Fruit fly (Drosophila melanogaster) whole organism, embryonic: ENCODE measurements around the gene mRpL13.

ENCODE experiments used
- Antp ChIP-seq: fragments of 200-800 bp; sonication (Bioruptor generic); optimal IDR thresholded peaks from 3 replicates; lab custom pipeline; 2016; ENCODE audit warnings: missing biosample characterization, missing genetic modification characterization
- Asciz ChIP-seq: fragments of 200-800 bp; sonication (Bioruptor generic); optimal IDR thresholded peaks from 2 replicates; lab custom pipeline; 2017; ENCODE audit warnings: missing biosample characterization, mild to moderate bottlenecking, missing genetic modification characterization, missing genetic modification reagents
- Atf6 ChIP-seq: fragments of 200-800 bp; sonication (Bioruptor generic); IDR thresholded peaks from 2 replicates; pipeline ENCODE4 v1.3.6; 2022; ENCODE audit warnings: missing biosample characterization, missing genetic modification characterization
- BEAF-32 ChIP-seq: fragments of 200-800 bp; sonication (Bioruptor generic); optimal IDR thresholded peaks from 3 replicates; lab custom pipeline; 2017; ENCODE audit warnings: missing biosample characterization, missing genetic modification characterization, mild to moderate bottlenecking, moderate library complexity, missing genetic modification reagents
- CG10267 ChIP-seq: fragments of 200-800 bp; sonication (Bioruptor generic); optimal IDR thresholded peaks from 2 replicates; lab custom pipeline; 2018; ENCODE audit warnings: missing biosample characterization, mild to moderate bottlenecking, missing genetic modification characterization, moderate library complexity
- CG10366 ChIP-seq: fragments of 200-800 bp; sonication (Bioruptor generic); IDR thresholded peaks from 2 replicates; pipeline ENCODE4 v1.3.6; 2022; ENCODE audit warnings: missing biosample characterization, missing genetic modification characterization
- CG12104 ChIP-seq: fragments of 200-800 bp; sonication (Bioruptor generic); optimal IDR thresholded peaks from 3 replicates; lab custom pipeline; 2016; ENCODE audit warnings: missing biosample characterization, missing genetic modification characterization
- CG12659 ChIP-seq: fragments of 200-800 bp; sonication (Bioruptor generic); optimal IDR thresholded peaks from 3 replicates; lab custom pipeline; 2017; ENCODE audit warnings: mild to moderate bottlenecking, missing biosample characterization, missing genetic modification reagents, missing genetic modification characterization
- CG13123 ChIP-seq: fragments of 200-800 bp; sonication (Bioruptor generic); optimal IDR thresholded peaks from 2 replicates; lab custom pipeline; 2016; ENCODE audit warnings: missing biosample characterization, missing genetic modification characterization
- CG14441 ChIP-seq: fragments of 200-800 bp; sonication (Bioruptor generic); IDR thresholded peaks from 2 replicates; pipeline ENCODE4 v1.3.6; 2022; ENCODE audit warnings: missing biosample characterization, missing genetic modification characterization
- CG1647 ChIP-seq: fragments of 200-800 bp; sonication (Bioruptor generic); optimal IDR thresholded peaks from 3 replicates; lab custom pipeline; 2016; ENCODE audit warnings: missing biosample characterization, missing genetic modification characterization
- CG1832 ChIP-seq: fragments of 200-800 bp; sonication (Bioruptor generic); optimal IDR thresholded peaks from 2 replicates; lab custom pipeline; 2017; ENCODE audit warnings: missing biosample characterization, mild to moderate bottlenecking, missing genetic modification characterization, inconsistent platforms
- CG2116 ChIP-seq: fragments of 200-800 bp; sonication (Bioruptor generic); optimal IDR thresholded peaks from 3 replicates; lab custom pipeline; 2018; ENCODE audit warnings: missing biosample characterization, mild to moderate bottlenecking, missing genetic modification characterization
- CG32767 ChIP-seq: fragments of 200-800 bp; sonication (Bioruptor generic); IDR thresholded peaks from 2 replicates; pipeline ENCODE4 v1.3.6; 2022; ENCODE audit warnings: missing biosample characterization, missing genetic modification characterization
- CG3847 ChIP-seq: fragments of 200-800 bp; sonication (Bioruptor generic); IDR thresholded peaks from 2 replicates; pipeline ENCODE4 v1.3.6; 2022; ENCODE audit warnings: missing biosample characterization, missing genetic modification characterization
- CG43689 ChIP-seq: fragments of 200-800 bp; sonication (Bioruptor generic); IDR thresholded peaks from 2 replicates; pipeline ENCODE4 v1.3.6; 2022; ENCODE audit warnings: missing biosample characterization, missing genetic modification characterization
- CG4424 ChIP-seq: fragments of 200-800 bp; sonication (Bioruptor generic); optimal IDR thresholded peaks from 3 replicates; lab custom pipeline; 2016; ENCODE audit warnings: missing biosample characterization, missing genetic modification characterization
- CG7372 ChIP-seq: fragments of 200-800 bp; sonication (Bioruptor generic); IDR thresholded peaks from 2 replicates; pipeline ENCODE4 v1.3.6; 2022; ENCODE audit warnings: missing biosample characterization, missing genetic modification characterization
- CG8290 ChIP-seq, 3 experiments: fragments of 200-800 bp; sonication (Bioruptor generic); optimal IDR thresholded peaks; 2 replicates each; lab custom pipeline; 2016 to 2019; ENCODE audit warnings: missing biosample characterization in 3 of 3, missing genetic modification characterization in 3 of 3, mild to moderate bottlenecking in 2 of 3, moderate library complexity in 1 of 3
- CG8359 ChIP-seq: fragments of 200-800 bp; sonication (Bioruptor generic); optimal IDR thresholded peaks from 2 replicates; lab custom pipeline; 2017; ENCODE audit warnings: missing biosample characterization, mild to moderate bottlenecking, missing genetic modification characterization, borderline replicate concordance
- CG8388 ChIP-seq: fragments of 200-800 bp; sonication (Bioruptor generic); optimal IDR thresholded peaks from 2 replicates; lab custom pipeline; 2019; ENCODE audit warnings: missing biosample characterization, mild to moderate bottlenecking, missing genetic modification characterization, moderate library complexity
- CG8944 ChIP-seq: fragments of 200-800 bp; sonication (Bioruptor generic); optimal IDR thresholded peaks from 3 replicates; lab custom pipeline; 2016; ENCODE audit warnings: missing biosample characterization, missing genetic modification characterization
- Doc3 ChIP-seq: fragments of 200-800 bp; sonication (Bioruptor generic); IDR thresholded peaks from 3 replicates; pipeline ENCODE4 v1.3.6; 2022; ENCODE audit warnings: missing biosample characterization, missing genetic modification characterization; ENCODE audit not compliant: partially characterized antibody
- Fer3 ChIP-seq: fragments of 200-800 bp; sonication (Bioruptor generic); optimal IDR thresholded peaks from 2 replicates; lab custom pipeline; 2018; ENCODE audit warnings: missing biosample characterization, mild to moderate bottlenecking, missing genetic modification characterization, moderate library complexity
- Jarid2 ChIP-seq: fragments of 200-800 bp; sonication (Bioruptor generic); optimal IDR thresholded peaks from 3 replicates; lab custom pipeline; 2017; ENCODE audit warnings: mild to moderate bottlenecking, missing biosample characterization, missing genetic modification reagents, missing genetic modification characterization
- Mad ChIP-seq: fragments of 200-800 bp; sonication (Bioruptor generic); optimal IDR thresholded peaks from 2 replicates; lab custom pipeline; 2016; ENCODE audit warnings: missing biosample characterization, missing genetic modification characterization
- Med ChIP-seq: fragments of 200-800 bp; sonication (Bioruptor generic); peaks from one replicate; lab custom pipeline; 2016; ENCODE audit warnings: missing biosample characterization, missing genetic modification characterization, mild to moderate bottlenecking, inconsistent platforms, moderate library complexity
- Nf-YA ChIP-seq: fragments of 200-800 bp; sonication (Bioruptor generic); IDR thresholded peaks from 2 replicates; pipeline ENCODE4 v1.3.6; 2022; ENCODE audit warnings: missing biosample characterization, missing genetic modification characterization
- PHDP ChIP-seq: fragments of 200-800 bp; sonication (Bioruptor generic); optimal IDR thresholded peaks from 3 replicates; lab custom pipeline; 2018; ENCODE audit warnings: missing biosample characterization, mild to moderate bottlenecking, missing genetic modification characterization, moderate library complexity
- Pdp1 ChIP-seq, 2 experiments: fragments of 200-800 bp; sonication (Bioruptor generic); optimal IDR thresholded peaks; 3 replicates each; lab custom pipeline; 2016; ENCODE audit warnings: missing biosample characterization in 2 of 2, missing genetic modification characterization in 2 of 2, mild to moderate bottlenecking in 1 of 2, moderate library complexity in 1 of 2
- Spps ChIP-seq: fragments of 200-800 bp; sonication (Bioruptor generic); optimal IDR thresholded peaks from 2 replicates; lab custom pipeline; 2018; ENCODE audit warnings: missing biosample characterization, mild to moderate bottlenecking, missing genetic modification characterization
- Xrp1 ChIP-seq: fragments of 200-800 bp; sonication (Bioruptor generic); IDR thresholded peaks from 2 replicates; pipeline ENCODE4 v1.3.6; 2022; ENCODE audit warnings: missing biosample characterization, missing genetic modification characterization
- ase ChIP-seq: fragments of 200-800 bp; sonication (Bioruptor generic); IDR thresholded peaks from 3 replicates; pipeline ENCODE4 v1.3.6; 2022; ENCODE audit warnings: missing biosample characterization, missing genetic modification characterization
- bigmax ChIP-seq: fragments of 200-800 bp; sonication (Bioruptor generic); optimal IDR thresholded peaks from 2 replicates; lab custom pipeline; 2018; ENCODE audit warnings: missing biosample characterization, mild to moderate bottlenecking, missing genetic modification characterization
- emc ChIP-seq: fragments of 200-800 bp; sonication (Bioruptor generic); optimal IDR thresholded peaks from 2 replicates; lab custom pipeline; 2016; ENCODE audit warnings: missing biosample characterization, missing genetic modification characterization
- esg ChIP-seq: fragments of 200-800 bp; sonication (Bioruptor generic); conservative IDR thresholded peaks from 2 replicates; pipeline ENCODE4 v1.3.6; 2022; ENCODE audit warnings: missing biosample characterization, missing genetic modification characterization
- fd102C ChIP-seq: fragments of 200-800 bp; sonication (Bioruptor generic); optimal IDR thresholded peaks from 2 replicates; lab custom pipeline; 2018; ENCODE audit warnings: missing biosample characterization, mild to moderate bottlenecking, missing genetic modification characterization, moderate library complexity
- fru ChIP-seq: fragments of >200 bp; optimal IDR thresholded peaks from 2 replicates; lab custom pipeline; 2017
- pnt ChIP-seq: fragments of 200-800 bp; sonication (Bioruptor generic); optimal IDR thresholded peaks from 3 replicates; lab custom pipeline; 2016; ENCODE audit warnings: missing biosample characterization, missing genetic modification characterization
- prd ChIP-seq, 3 experiments: fragments of >200 bp in 2 of 3; fragments of 200-800 bp in 1 of 3; sonication (Bioruptor generic) in 1 of 3; optimal IDR thresholded peaks in 2 of 3; IDR thresholded peaks in 1 of 3; 2 replicates in 2 of 3; 3 replicates in 1 of 3; pipeline versions ENCODE4 v1.3.6 to Lab custom; 2017 to 2022; ENCODE audit warnings: missing biosample characterization in 1 of 3, missing genetic modification characterization in 1 of 3
- pzg ChIP-seq: fragments of 200-800 bp; sonication (Bioruptor generic); optimal IDR thresholded peaks from 3 replicates; lab custom pipeline; 2018; ENCODE audit warnings: missing biosample characterization, mild to moderate bottlenecking, missing genetic modification characterization, moderate library complexity
- repo ChIP-seq: fragments of 200-800 bp; sonication (Bioruptor generic); optimal IDR thresholded peaks from 2 replicates; lab custom pipeline; 2016; ENCODE audit warnings: missing biosample characterization, missing genetic modification characterization
- rib ChIP-seq: fragments of 200-800 bp; sonication (Bioruptor generic); IDR thresholded peaks from 2 replicates; pipeline ENCODE4 v1.3.6; 2022; ENCODE audit warnings: missing biosample characterization, missing genetic modification characterization
- salm ChIP-seq: fragments of 200-800 bp; sonication (Bioruptor generic); optimal IDR thresholded peaks from 2 replicates; lab custom pipeline; 2018; ENCODE audit warnings: missing biosample characterization, mild to moderate bottlenecking, missing genetic modification characterization
- sima ChIP-seq: fragments of 200-800 bp; sonication (Bioruptor generic); optimal IDR thresholded peaks from 2 replicates; lab custom pipeline; 2016; ENCODE audit warnings: missing biosample characterization, missing genetic modification characterization
- sob ChIP-seq: fragments of 200-800 bp; sonication (Bioruptor generic); IDR thresholded peaks from 2 replicates; pipeline ENCODE4 v1.3.6; 2022; ENCODE audit warnings: missing biosample characterization, missing genetic modification characterization
- trem ChIP-seq: fragments of 200-800 bp; optimal IDR thresholded peaks from 3 replicates; lab custom pipeline; 2019; ENCODE audit warnings: missing biosample characterization, mild to moderate bottlenecking, missing genetic modification characterization, moderate library complexity
- usp ChIP-seq: fragments of >200 bp; optimal IDR thresholded peaks from 2 replicates; lab custom pipeline; 2017; ENCODE audit warnings: missing biosample characterization, missing genetic modification characterization
- wek ChIP-seq: fragments of 200-800 bp; sonication (Bioruptor generic); optimal IDR thresholded peaks from 3 replicates; lab custom pipeline; 2018; ENCODE audit warnings: missing biosample characterization, mild to moderate bottlenecking, missing genetic modification characterization, moderate library complexity

mRpL13 gene

dm6 chr2L:18881014-18881660 lies 22.1 kb upstream of the mRpL13 start, which contains the start of gene tup (continued):
- no peak for TF ChIP-seq ase (GFP tag; lab: Robert Waterston, UW)
- TF ChIP-seq CG8359, result no peak
- peak; percentile 72 for TF ChIP-seq Med (GFP tag; lab: Kevin White, UChicago)
- no peak for TF ChIP-seq fru (lab: Kevin White, UChicago)
- TF ChIP-seq Mad (GFP tag; lab: Kevin White, UChicago), result peak; percentile 7
- TF ChIP-seq CG8290 (GFP tag; optimal IDR thresholded peaks at IDR 0.05; lab: Kevin White, UChicago), result no peak
- TF ChIP-seq CG8290 (tag; optimal IDR thresholded peaks at IDR 0.05; lab: Kevin White, UChicago), result peak in 1 of 2 experiments; percentile 27
- no peak for TF ChIP-seq PHDP (tag; lab: Kevin White, UChicago)
- TF ChIP-seq CG13123, result no peak
- no peak for TF ChIP-seq CG2116 (GFP tag; lab: Kevin White, UChicago)
- TF ChIP-seq Xrp1 (GFP tag; lab: Robert Waterston, UW), result no peak
- no peak for TF ChIP-seq CG12104 (GFP tag; lab: Kevin White, UChicago)
- no peak for TF ChIP-seq sob
- no peak for TF ChIP-seq CG8388 (GFP tag; lab: Kevin White, UChicago)
- TF ChIP-seq pzg (GFP tag; lab: Kevin White, UChicago), result no peak
- TF ChIP-seq Fer3, result no peak
- peak; percentile 72 for TF ChIP-seq CG32767 (GFP tag; lab: Robert Waterston, UW)
- no peak for TF ChIP-seq Doc3 (GFP tag; lab: Robert Waterston, UW)
- no peak; the same call in 1 of the 2 replicates for TF ChIP-seq Nf-YA (GFP tag; lab: Robert Waterston, UW)
- TF ChIP-seq sima (GFP tag; lab: Kevin White, UChicago), result no peak
- TF ChIP-seq CG4424 (GFP tag; lab: Kevin White, UChicago), result no peak
- no peak for TF ChIP-seq bigmax (GFP tag; lab: Kevin White, UChicago)
- TF ChIP-seq fd102C (GFP tag; lab: Kevin White, UChicago), result no peak
- TF ChIP-seq wek (GFP tag; lab: Kevin White, UChicago), result no peak
- no peak for TF ChIP-seq prd (optimal IDR thresholded peaks at IDR 0.05; lab: Kevin White, UChicago)
- no peak; the same call in 2 of the 3 replicates for TF ChIP-seq prd (GFP tag; IDR thresholded peaks at IDR 0.05; lab: Robert Waterston, UW)
- no peak for TF ChIP-seq CG3847
- no peak for TF ChIP-seq Asciz (GFP tag; lab: Kevin White, UChicago)
- peak; percentile 99 for TF ChIP-seq CG1832 (GFP tag; lab: Kevin White, UChicago)
- no peak for TF ChIP-seq emc (GFP tag; lab: Kevin White, UChicago)
- no peak for TF ChIP-seq salm (tag; lab: Kevin White, UChicago)
- no peak for TF ChIP-seq CG1647
- no peak for TF ChIP-seq CG7372 (GFP tag; lab: Robert Waterston, UW)
- no peak for TF ChIP-seq CG14441 (GFP tag; lab: Robert Waterston, UW)
- 0 out of 2 replicates have a peak, but pooled peaks have one; percentile 24 for TF ChIP-seq Atf6 (GFP tag; lab: Robert Waterston, UW)
- no peak for TF ChIP-seq trem
- no peak for TF ChIP-seq CG10267 (tag; lab: Kevin White, UChicago)
- TF ChIP-seq pnt (GFP tag; lab: Kevin White, UChicago), result no peak
- TF ChIP-seq esg (GFP tag; lab: Robert Waterston, UW), result peak; percentile 29
- no peak for TF ChIP-seq rib (GFP tag; lab: Robert Waterston, UW)
- no peak for TF ChIP-seq repo (GFP tag; lab: Kevin White, UChicago)
- no peak for TF ChIP-seq Spps (tag; lab: Kevin White, UChicago)
- TF ChIP-seq BEAF-32 (GFP tag; lab: Kevin White, UChicago), result no peak
- TF ChIP-seq CG12659 (GFP tag; lab: Kevin White, UChicago), result no peak
- TF ChIP-seq CG8944, result no peak
- TF ChIP-seq CG10366 (GFP tag; lab: Robert Waterston, UW), result no peak
- no peak for TF ChIP-seq usp (GFP tag; lab: Kevin White, UChicago)
- TF ChIP-seq CG43689 (GFP tag; lab: Robert Waterston, UW), result no peak
- TF ChIP-seq Pdp1 (GFP tag; optimal IDR thresholded peaks at IDR 0.05; lab: Kevin White, UChicago), result peak in 1 of 2 experiments; percentile 24
- peak; percentile 91 for TF ChIP-seq Jarid2
- no peak for TF ChIP-seq Antp (GFP tag; lab: Kevin White, UChicago)
